Fruit fly (Drosophila melanogaster) whole organism, embryonic: ENCODE data around the gene CG14915.
A peak's percentile ranks its signal among the peaks of the same experiment; 100 is the strongest.

Experiments used
- Antp ChIP-seq: fragments of 200-800 bp; sonication (Bioruptor generic); optimal IDR thresholded peaks from 3 replicates; lab custom pipeline; 2016; ENCODE audit warnings: missing biosample characterization, missing genetic modification characterization
- B-H2 ChIP-seq: fragments of 200-800 bp; sonication (Bioruptor generic); optimal IDR thresholded peaks from 2 replicates; lab custom pipeline; 2018; ENCODE audit warnings: missing biosample characterization, mild to moderate bottlenecking, missing genetic modification characterization
- CG10431 ChIP-seq: fragments of 200-800 bp; sonication (Bioruptor generic); optimal IDR thresholded peaks from 3 replicates; lab custom pipeline; 2018; ENCODE audit warnings: missing biosample characterization, mild to moderate bottlenecking, missing genetic modification characterization
- CG10654 ChIP-seq: fragments of 200-800 bp; sonication (Bioruptor generic); optimal IDR thresholded peaks from 2 replicates; lab custom pipeline; 2016; ENCODE audit warnings: missing biosample characterization, missing genetic modification characterization
- CG13424 ChIP-seq: fragments of 200-800 bp; sonication (Bioruptor generic); optimal IDR thresholded peaks from 2 replicates; lab custom pipeline; 2019; ENCODE audit warnings: missing biosample characterization, mild to moderate bottlenecking, missing genetic modification characterization, moderate library complexity
- CG14014 ChIP-seq: fragments of 200-800 bp; sonication (Bioruptor generic); IDR thresholded peaks from 2 replicates; pipeline ENCODE4 v1.3.6; 2022; ENCODE audit warnings: missing biosample characterization, missing genetic modification characterization
- CG16863 ChIP-seq: fragments of 200-800 bp; sonication (Bioruptor generic); optimal IDR thresholded peaks from 3 replicates; lab custom pipeline; 2016; ENCODE audit warnings: missing biosample characterization, missing genetic modification characterization
- CG17328 ChIP-seq: fragments of 200-800 bp; sonication (Bioruptor generic); IDR thresholded peaks from 2 replicates; pipeline ENCODE4 v1.3.6; 2022; ENCODE audit warnings: missing biosample characterization, missing genetic modification characterization
- CG17612 ChIP-seq: fragments of 200-800 bp; sonication (Bioruptor generic); IDR thresholded peaks from 2 replicates; pipeline ENCODE4 v1.3.6; 2022; ENCODE audit warnings: missing biosample characterization, missing genetic modification characterization
- CG1832 ChIP-seq: fragments of 200-800 bp; sonication (Bioruptor generic); optimal IDR thresholded peaks from 2 replicates; lab custom pipeline; 2017; ENCODE audit warnings: missing biosample characterization, mild to moderate bottlenecking, missing genetic modification characterization, inconsistent platforms
- CG2199 ChIP-seq: fragments of 200-800 bp; sonication (Bioruptor generic); IDR thresholded peaks from 3 replicates; pipeline ENCODE4 v1.3.6; 2022; ENCODE audit warnings: missing biosample characterization, missing genetic modification characterization
- CG3407 ChIP-seq: fragments of 200-800 bp; sonication (Bioruptor generic); optimal IDR thresholded peaks from 2 replicates; lab custom pipeline; 2018; ENCODE audit warnings: missing biosample characterization, mild to moderate bottlenecking, missing genetic modification characterization
- CG34376 ChIP-seq: fragments of 200-800 bp; sonication (Bioruptor generic); optimal IDR thresholded peaks from 2 replicates; lab custom pipeline; 2018; ENCODE audit warnings: missing biosample characterization, mild to moderate bottlenecking, missing genetic modification characterization
- CG3847 ChIP-seq: fragments of 200-800 bp; sonication (Bioruptor generic); IDR thresholded peaks from 2 replicates; pipeline ENCODE4 v1.3.6; 2022; ENCODE audit warnings: missing biosample characterization, missing genetic modification characterization
- CG4707 ChIP-seq: fragments of 200-800 bp; sonication (Bioruptor generic); optimal IDR thresholded peaks from 2 replicates; lab custom pipeline; 2018; ENCODE audit warnings: missing biosample characterization, mild to moderate bottlenecking, missing genetic modification characterization, moderate library complexity
- CG7963 ChIP-seq: fragments of 200-800 bp; sonication (Bioruptor generic); IDR thresholded peaks from 3 replicates; pipeline ENCODE4 v1.3.6; 2022; ENCODE audit warnings: missing biosample characterization, missing genetic modification characterization; ENCODE audit not compliant: partially characterized antibody
- CG8388 ChIP-seq: fragments of 200-800 bp; sonication (Bioruptor generic); optimal IDR thresholded peaks from 2 replicates; lab custom pipeline; 2019; ENCODE audit warnings: missing biosample characterization, mild to moderate bottlenecking, missing genetic modification characterization, moderate library complexity
- CG8478 ChIP-seq: fragments of >200 bp; optimal IDR thresholded peaks from 2 replicates; lab custom pipeline; 2018
- CTCF ChIP-seq: fragments of 200-800 bp; sonication (Bioruptor generic); optimal IDR thresholded peaks from 2 replicates; lab custom pipeline; 2017; ENCODE audit warnings: missing biosample characterization, mild to moderate bottlenecking, missing genetic modification characterization, moderate library complexity
- E2f2 ChIP-seq: fragments of 200-800 bp; sonication (Bioruptor generic); IDR thresholded peaks from 2 replicates; pipeline ENCODE4 v1.3.6; 2022; ENCODE audit warnings: missing biosample characterization, missing genetic modification characterization
- HLH54F ChIP-seq: fragments of 200-800 bp; sonication (Bioruptor generic); optimal IDR thresholded peaks from 3 replicates; lab custom pipeline; 2016; ENCODE audit warnings: missing biosample characterization, missing genetic modification characterization
- HLHmδ ChIP-seq: fragments of 200-800 bp; sonication (Bioruptor generic); optimal IDR thresholded peaks from 2 replicates; lab custom pipeline; 2018; ENCODE audit warnings: missing biosample characterization, mild to moderate bottlenecking, missing genetic modification characterization, moderate library complexity
- Hr51 ChIP-seq, 2 experiments: fragments of 200-800 bp; sonication (Bioruptor generic); optimal IDR thresholded peaks; 2 replicates in 1 of 2; 3 replicates in 1 of 2; lab custom pipeline; 2016 to 2018; ENCODE audit warnings: missing biosample characterization in 2 of 2, missing genetic modification characterization in 2 of 2, mild to moderate bottlenecking in 1 of 2, moderate library complexity in 1 of 2
- Hsf ChIP-seq: fragments of 200-800 bp; sonication (Bioruptor generic); optimal IDR thresholded peaks from 3 replicates; lab custom pipeline; 2016; ENCODE audit warnings: missing biosample characterization, missing genetic modification characterization
- Neu2 ChIP-seq: fragments of 200-800 bp; sonication (Bioruptor generic); optimal IDR thresholded peaks from 3 replicates; lab custom pipeline; 2016; ENCODE audit warnings: missing biosample characterization, missing genetic modification characterization, borderline replicate concordance
- Nf-YC ChIP-seq: fragments of 200-800 bp; optimal IDR thresholded peaks from 3 replicates; lab custom pipeline; 2019; ENCODE audit warnings: missing biosample characterization, mild to moderate bottlenecking, missing genetic modification characterization, moderate library complexity
- Opbp ChIP-seq: fragments of 200-800 bp; sonication (Bioruptor generic); IDR thresholded peaks from 3 replicates; pipeline ENCODE4 v1.3.6; 2022; ENCODE audit warnings: missing biosample characterization, missing genetic modification characterization; ENCODE audit not compliant: partially characterized antibody
- Sox102F ChIP-seq: fragments of 200-800 bp; sonication (Bioruptor generic); optimal IDR thresholded peaks from 2 replicates; lab custom pipeline; 2018; ENCODE audit warnings: missing biosample characterization, mild to moderate bottlenecking, missing genetic modification characterization, moderate library complexity
- Ssrp ChIP-seq: fragments of 200-800 bp; sonication (Bioruptor generic); optimal IDR thresholded peaks from 2 replicates; lab custom pipeline; 2018; ENCODE audit warnings: missing biosample characterization, mild to moderate bottlenecking, missing genetic modification characterization, moderate library complexity
- abd-A ChIP-seq: fragments of 200-800 bp; sonication (Bioruptor generic); optimal IDR thresholded peaks from 3 replicates; lab custom pipeline; 2019; ENCODE audit warnings: missing biosample characterization, mild to moderate bottlenecking, missing genetic modification characterization, moderate library complexity
- ato ChIP-seq: fragments of 200-800 bp; sonication (Bioruptor generic); IDR thresholded peaks from 2 replicates; pipeline ENCODE4 v1.3.6; 2022; ENCODE audit warnings: missing biosample characterization, missing genetic modification characterization; ENCODE audit not compliant: partially characterized antibody
- btn ChIP-seq: fragments of 200-800 bp; sonication (Bioruptor generic); optimal IDR thresholded peaks from 2 replicates; lab custom pipeline; 2016; ENCODE audit warnings: missing biosample characterization, missing genetic modification characterization
- cas ChIP-seq: fragments of 200-800 bp; sonication (Bioruptor generic); IDR thresholded peaks from 2 replicates; pipeline ENCODE4 v1.3.6; 2022; ENCODE audit warnings: missing biosample characterization, missing genetic modification characterization
- dan ChIP-seq: fragments of 200-800 bp; sonication (Bioruptor generic); IDR thresholded peaks from 2 replicates; pipeline ENCODE4 v1.3.6; 2022; ENCODE audit warnings: missing biosample characterization, missing genetic modification characterization
- en ChIP-seq: fragments of 200-800 bp; sonication (Bioruptor generic); optimal IDR thresholded peaks from 2 replicates; lab custom pipeline; 2016; ENCODE audit warnings: missing biosample characterization, missing genetic modification characterization
- eve ChIP-seq, 2 experiments: fragments of >200 bp; optimal IDR thresholded peaks; 2 replicates each; lab custom pipeline; 2017; ENCODE audit warnings: missing biosample characterization in 2 of 2, missing genetic modification characterization in 2 of 2
- exex ChIP-seq: fragments of 200-800 bp; sonication (Bioruptor generic); optimal IDR thresholded peaks from 4 replicates; lab custom pipeline; 2018; ENCODE audit warnings: missing biosample characterization, mild to moderate bottlenecking, missing genetic modification characterization, moderate library complexity
- hb ChIP-seq: fragments of 200-800 bp; sonication (Bioruptor generic); IDR thresholded peaks from 3 replicates; pipeline ENCODE4 v1.3.6; 2022; ENCODE audit warnings: missing biosample characterization, missing genetic modification characterization; ENCODE audit not compliant: partially characterized antibody
- insv ChIP-seq, 2 experiments: fragments of 200-800 bp; sonication (Bioruptor generic); optimal IDR thresholded peaks; 3 replicates each; lab custom pipeline; 2016 to 2018; ENCODE audit warnings: missing biosample characterization in 2 of 2, missing genetic modification characterization in 2 of 2
- klu ChIP-seq: fragments of 200-800 bp; sonication (Bioruptor generic); IDR thresholded peaks from 2 replicates; pipeline ENCODE4 v1.3.6; 2022; ENCODE audit warnings: missing biosample characterization, missing genetic modification characterization
- lbe ChIP-seq: fragments of 200-800 bp; sonication (Bioruptor generic); optimal IDR thresholded peaks from 2 replicates; lab custom pipeline; 2016; ENCODE audit warnings: missing biosample characterization, mild to moderate bottlenecking, missing genetic modification characterization
- maf-S ChIP-seq: fragments of 200-800 bp; sonication (Bioruptor generic); optimal IDR thresholded peaks from 2 replicates; lab custom pipeline; 2016; ENCODE audit warnings: missing biosample characterization, missing genetic modification characterization
- oc ChIP-seq: fragments of 200-800 bp; sonication (Bioruptor generic); optimal IDR thresholded peaks from 2 replicates; lab custom pipeline; 2018; ENCODE audit warnings: missing biosample characterization, mild to moderate bottlenecking, missing genetic modification characterization, moderate library complexity
- pan ChIP-seq, 4 experiments: fragments of >200 bp in 3 of 4; fragments of 200-800 bp in 1 of 4; sonication (Bioruptor generic) in 1 of 4; optimal IDR thresholded peaks in 3 of 4; IDR thresholded peaks in 1 of 4; 2 replicates each; pipeline versions ENCODE4 v1.3.6 to Lab custom; 2017 to 2022; ENCODE audit warnings: missing biosample characterization in 2 of 4, missing genetic modification characterization in 2 of 4, mixed read lengths in 1 of 4
- pho ChIP-seq: fragments of 200-800 bp; sonication (Bioruptor generic); optimal IDR thresholded peaks from 2 replicates; lab custom pipeline; 2016; ENCODE audit warnings: missing biosample characterization, missing genetic modification characterization
- schlank ChIP-seq: fragments of 200-800 bp; sonication (Bioruptor generic); optimal IDR thresholded peaks from 2 replicates; lab custom pipeline; 2018; ENCODE audit warnings: missing biosample characterization, mild to moderate bottlenecking, missing genetic modification characterization
- sd ChIP-seq: fragments of 200-800 bp; sonication (Bioruptor generic); optimal IDR thresholded peaks from 3 replicates; lab custom pipeline; 2018; ENCODE audit warnings: missing biosample characterization, mild to moderate bottlenecking, missing genetic modification characterization, moderate library complexity
- ssp ChIP-seq: fragments of 200-800 bp; sonication (Bioruptor generic); IDR thresholded peaks from 2 replicates; pipeline ENCODE4 v1.3.6; 2022; ENCODE audit warnings: missing biosample characterization, missing genetic modification characterization

Gene CG14915

DNA sequence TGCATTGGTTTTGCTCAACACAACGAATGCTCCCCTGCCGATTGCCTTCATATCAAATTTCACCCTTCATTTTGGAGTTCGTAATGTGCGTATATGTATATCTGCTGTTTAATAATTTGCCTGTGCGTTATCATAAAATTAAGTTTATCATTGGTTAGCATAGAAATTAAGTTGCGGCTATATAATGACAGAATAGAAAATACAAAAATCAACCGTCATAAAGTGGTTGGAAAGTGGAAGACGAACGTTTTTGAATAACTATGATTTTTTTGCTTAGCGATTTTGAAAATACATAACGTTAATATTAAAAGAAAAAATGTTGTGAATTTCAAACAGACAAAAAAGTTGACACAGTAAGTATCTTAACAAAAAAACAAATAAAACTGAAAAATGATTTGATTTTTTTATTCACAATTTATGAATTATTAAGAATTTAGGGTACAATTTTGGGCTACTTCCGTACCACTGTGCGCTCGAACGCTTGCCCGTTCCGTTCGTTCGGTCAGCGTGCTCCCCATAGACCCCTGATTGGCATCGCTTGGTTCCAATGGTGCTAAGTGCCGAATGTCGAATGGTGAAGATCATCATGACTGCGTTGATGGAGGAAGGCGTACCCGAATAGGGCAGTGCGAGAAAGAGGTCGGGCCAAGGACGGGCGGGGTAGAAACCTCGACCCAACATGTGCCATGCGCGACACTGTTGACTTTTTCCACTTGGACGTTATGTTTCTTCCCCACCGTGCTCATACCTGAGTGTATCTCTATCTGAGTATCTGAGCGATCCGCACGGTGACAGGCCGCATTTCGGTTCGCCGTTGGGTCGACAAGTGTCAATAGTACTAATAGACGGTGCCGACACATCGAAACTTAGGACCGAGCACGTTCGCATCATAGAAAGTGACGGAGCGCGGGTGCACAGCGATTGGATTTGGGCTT lies 33.0 kb upstream of the CG14915 start (continued):
- TF ChIP-seq ssp (peak; percentile 46), Neu2 (GFP tag; lab: Kevin White, UChicago) (no peak), Sox102F (GFP tag; lab: Kevin White, UChicago) (peak; percentile 76), eve (GFP tag; optimal IDR thresholded peaks at IDR 0.05; lab: Kevin White, UChicago) (peak in 1 of 2 experiments; percentile 67), CG7963 (no peak), insv (GFP tag; optimal IDR thresholded peaks at IDR 0.05; lab: Kevin White, UChicago) (no peak), Antp (peak; percentile 7), CG13424 (tag; lab: Kevin White, UChicago) (peak; percentile 63), dan (GFP tag; lab: Robert Waterston, UW) (no peak), CG16863 (GFP tag; lab: Kevin White, UChicago) (peak; percentile 36), sd (tag; lab: Kevin White, UChicago) (peak; percentile 29), B-H2 (GFP tag; lab: Kevin White, UChicago) (no peak), cas (GFP tag; lab: Robert Waterston, UW) (no peak), HLHmδ (GFP tag; lab: Kevin White, UChicago) (no peak), pan (optimal IDR thresholded peaks at IDR 0.05; lab: Kevin White, UChicago) (no peak), pan (GFP tag; optimal IDR thresholded peaks at IDR 0.05 in 1 of 2, IDR thresholded peaks at IDR 0.05 in 1 of 2) (no peak), CG3847 (GFP tag; lab: Robert Waterston, UW) (no peak), HLH54F (GFP tag; lab: Kevin White, UChicago) (peak; percentile 20), Ssrp (peak; percentile 63), CG34376 (GFP tag; lab: Kevin White, UChicago) (no peak), btn (GFP tag; lab: Kevin White, UChicago) (no peak), CG14014 (peak; percentile 36; the same call in 1 of the 2 replicates), E2f2 (peak; percentile 46; the same call in 1 of the 2 replicates), CG10431 (GFP tag; lab: Kevin White, UChicago) (no peak), CG3407 (GFP tag; lab: Kevin White, UChicago) (peak; percentile 8), lbe (GFP tag; lab: Kevin White, UChicago) (no peak), klu (GFP tag; lab: Robert Waterston, UW) (peak; percentile 47; the same call in 1 of the 2 replicates), Hsf (GFP tag; lab: Kevin White, UChicago) (peak; percentile 61), schlank (no peak), Nf-YC (tag; lab: Kevin White, UChicago) (no peak), exex (peak; percentile 46), CG8478 (lab: Kevin White, UChicago) (peak; percentile 43), CG17612 (GFP tag; lab: Robert Waterston, UW) (no peak), CTCF (GFP tag; lab: Kevin White, UChicago) (no peak), Hr51 (GFP tag; optimal IDR thresholded peaks at IDR 0.05; lab: Kevin White, UChicago) (peak in 1 of 2 experiments; percentile 65), CG17328 (peak; percentile 70), pho (peak; percentile 47), CG10654 (no peak), maf-S (GFP tag; lab: Kevin White, UChicago) (no peak), CG1832 (GFP tag; lab: Kevin White, UChicago) (no peak), oc (tag; lab: Kevin White, UChicago) (no peak), CG4707 (GFP tag; lab: Kevin White, UChicago) (no peak), Opbp (GFP tag; lab: Robert Waterston, UW) (no peak), hb (GFP tag; lab: Robert Waterston, UW) (no peak), ato (GFP tag; lab: Robert Waterston, UW) (no peak), CG8388 (peak; percentile 72), abd-A (tag; lab: Kevin White, UChicago) (no peak), en (GFP tag; lab: Kevin White, UChicago) (no peak), CG2199 (GFP tag; lab: Robert Waterston, UW) (peak; percentile 83; the same call in 2 of the 3 replicates)
